Fruit fly (Drosophila melanogaster) whole organism, prepupa: Measurements from ENCODE around the gene Cpr92F.

Source experiments
- Blimp-1 ChIP-seq: fragments of 200-800 bp; sonication (Bioruptor generic); optimal IDR thresholded peaks from 3 replicates; lab custom pipeline; 2017; ENCODE audit warnings: missing biosample characterization, missing genetic modification characterization, mild to moderate bottlenecking, moderate library complexity, missing genetic modification reagents
- CG10669 ChIP-seq: fragments of 200-800 bp; sonication (Bioruptor generic); optimal IDR thresholded peaks from 3 replicates; lab custom pipeline; 2018; ENCODE audit warnings: missing biosample characterization, mild to moderate bottlenecking, missing genetic modification characterization, moderate library complexity
- CG11762 ChIP-seq: fragments of 200-800 bp; sonication (Bioruptor generic); optimal IDR thresholded peaks from 3 replicates; lab custom pipeline; 2016; ENCODE audit warnings: missing biosample characterization, missing genetic modification characterization; ENCODE audit not compliant: insufficient read depth
- CG11902 ChIP-seq: fragments of 200-800 bp; sonication (Bioruptor generic); optimal IDR thresholded peaks from 3 replicates; lab custom pipeline; 2016; ENCODE audit warnings: missing biosample characterization, missing genetic modification characterization
- CG15336 ChIP-seq: fragments of 200-800 bp; sonication (Bioruptor generic); IDR thresholded peaks from 2 replicates; pipeline ENCODE4 v1.3.6; 2022; ENCODE audit warnings: missing biosample characterization, missing genetic modification characterization
- CG1621 ChIP-seq: fragments of 200-800 bp; sonication (Bioruptor generic); optimal IDR thresholded peaks from 3 replicates; lab custom pipeline; 2018; ENCODE audit warnings: missing biosample characterization, mild to moderate bottlenecking, missing genetic modification characterization
- CG3032 ChIP-seq: fragments of 200-800 bp; optimal IDR thresholded peaks from 2 replicates; lab custom pipeline; 2019; ENCODE audit warnings: missing biosample characterization, mild to moderate bottlenecking, missing genetic modification characterization, moderate library complexity
- CG32006 ChIP-seq: fragments of 200-800 bp; sonication (Bioruptor generic); optimal IDR thresholded peaks from 3 replicates; lab custom pipeline; 2017; ENCODE audit warnings: missing biosample characterization, mild to moderate bottlenecking, missing genetic modification characterization
- CG3919 ChIP-seq: fragments of 200-800 bp; sonication (Bioruptor generic); optimal IDR thresholded peaks from 3 replicates; lab custom pipeline; 2016; ENCODE audit warnings: missing biosample characterization, missing genetic modification characterization
- CG4318 ChIP-seq: fragments of 200-800 bp; sonication (Bioruptor generic); optimal IDR thresholded peaks from 3 replicates; lab custom pipeline; 2017; ENCODE audit warnings: missing biosample characterization, mild to moderate bottlenecking, missing genetic modification characterization
- CG6163 ChIP-seq: fragments of 200-800 bp; sonication (Bioruptor generic); IDR thresholded peaks from 3 replicates; pipeline ENCODE4 v1.3.6; 2022; ENCODE audit warnings: missing biosample characterization, missing genetic modification characterization
- CG6808 ChIP-seq: fragments of 200-800 bp; sonication (Bioruptor generic); optimal IDR thresholded peaks from 3 replicates; lab custom pipeline; 2017; ENCODE audit warnings: missing biosample characterization, missing genetic modification characterization, mild to moderate bottlenecking, moderate library complexity, missing genetic modification reagents
- CG6854 ChIP-seq: fragments of 200-800 bp; sonication (Bioruptor generic); optimal IDR thresholded peaks from 2 replicates; lab custom pipeline; 2017; ENCODE audit warnings: missing biosample characterization, mild to moderate bottlenecking, missing genetic modification characterization
- CG7368 ChIP-seq: fragments of 200-800 bp; sonication (Bioruptor generic); optimal IDR thresholded peaks from 3 replicates; lab custom pipeline; 2016; ENCODE audit warnings: missing biosample characterization, missing genetic modification characterization
- CG8119 ChIP-seq: fragments of 200-800 bp; sonication (Bioruptor generic); IDR thresholded peaks from 3 replicates; pipeline ENCODE4 v1.3.6; 2022; ENCODE audit warnings: missing biosample characterization, missing genetic modification characterization
- CG8319 ChIP-seq: fragments of 200-800 bp; sonication (Bioruptor generic); optimal IDR thresholded peaks from 3 replicates; lab custom pipeline; 2016; ENCODE audit warnings: missing biosample characterization, missing genetic modification characterization
- CG8632 ChIP-seq: fragments of 200-800 bp; sonication (Bioruptor generic); optimal IDR thresholded peaks from 3 replicates; lab custom pipeline; 2016; ENCODE audit warnings: missing biosample characterization, missing genetic modification characterization
- Eip75B ChIP-seq: fragments of 200-800 bp; sonication (Bioruptor generic); optimal IDR thresholded peaks from 3 replicates; lab custom pipeline; 2016; ENCODE audit warnings: missing biosample characterization, missing genetic modification characterization
- Eip78C ChIP-seq: fragments of 200-800 bp; sonication (Bioruptor generic); peaks from one replicate; lab custom pipeline; 2016; ENCODE audit warnings: missing biosample characterization, missing genetic modification characterization
- Eip93F ChIP-seq: fragments of 200-800 bp; sonication (Bioruptor generic); optimal IDR thresholded peaks from 2 replicates; lab custom pipeline; 2016; ENCODE audit warnings: missing biosample characterization, mild to moderate bottlenecking, missing genetic modification characterization
- Ets21C ChIP-seq: fragments of 200-800 bp; sonication (Bioruptor generic); optimal IDR thresholded peaks from 3 replicates; lab custom pipeline; 2016; ENCODE audit warnings: missing biosample characterization, missing genetic modification characterization
- Gug ChIP-seq: fragments of 200-800 bp; sonication (Bioruptor generic); IDR thresholded peaks from 2 replicates; pipeline ENCODE4 v1.3.6; 2022; ENCODE audit warnings: missing biosample characterization, missing genetic modification characterization
- Hr38 ChIP-seq: sonication (Bioruptor generic); optimal IDR thresholded peaks from 2 replicates; lab custom pipeline; 2016; ENCODE audit warnings: missing biosample characterization, missing genetic modification characterization
- Hr4 ChIP-seq: fragments of 200-800 bp; sonication (Bioruptor generic); optimal IDR thresholded peaks from 3 replicates; lab custom pipeline; 2016; ENCODE audit warnings: missing biosample characterization, missing genetic modification characterization
- Lpt ChIP-seq: fragments of 200-800 bp; sonication (Bioruptor generic); optimal IDR thresholded peaks from 3 replicates; lab custom pipeline; 2016; ENCODE audit warnings: missing biosample characterization, missing genetic modification characterization
- Met ChIP-seq: fragments of 200-800 bp; sonication (Bioruptor generic); optimal IDR thresholded peaks from 3 replicates; lab custom pipeline; 2016; ENCODE audit warnings: missing biosample characterization, missing genetic modification characterization
- OdsH ChIP-seq: fragments of 200-800 bp; sonication (Bioruptor generic); optimal IDR thresholded peaks from 3 replicates; lab custom pipeline; 2016; ENCODE audit warnings: missing biosample characterization, missing genetic modification characterization
- Sox102F ChIP-seq: fragments of 200-800 bp; sonication (Bioruptor generic); optimal IDR thresholded peaks from 2 replicates; lab custom pipeline; 2016; ENCODE audit warnings: missing biosample characterization, mild to moderate bottlenecking, missing genetic modification characterization
- Sox14 ChIP-seq: fragments of 200-800 bp; sonication (Bioruptor generic); optimal IDR thresholded peaks from 3 replicates; lab custom pipeline; 2016; ENCODE audit warnings: missing biosample characterization, missing genetic modification characterization
- Sox15 ChIP-seq: fragments of 200-800 bp; sonication (Bioruptor generic); optimal IDR thresholded peaks from 3 replicates; lab custom pipeline; 2016; ENCODE audit warnings: missing biosample characterization, missing genetic modification characterization
- acj6 ChIP-seq: fragments of 200-800 bp; sonication (Bioruptor generic); optimal IDR thresholded peaks from 3 replicates; lab custom pipeline; 2016; ENCODE audit warnings: missing biosample characterization, missing genetic modification characterization
- cyc ChIP-seq: fragments of 200-800 bp; sonication (Bioruptor generic); optimal IDR thresholded peaks from 3 replicates; lab custom pipeline; 2016; ENCODE audit warnings: missing biosample characterization, missing genetic modification characterization
- dac ChIP-seq: fragments of 200-800 bp; sonication (Bioruptor generic); optimal IDR thresholded peaks from 2 replicates; lab custom pipeline; 2017; ENCODE audit warnings: missing biosample characterization, mild to moderate bottlenecking, missing genetic modification characterization
- dsx ChIP-seq: fragments of 200-800 bp; optimal IDR thresholded peaks from 3 replicates; lab custom pipeline; 2019; ENCODE audit warnings: missing biosample characterization, mild to moderate bottlenecking, missing genetic modification characterization, moderate library complexity; ENCODE audit not compliant: poor library complexity, severe bottlenecking
- fd59A ChIP-seq: fragments of 200-800 bp; sonication (Bioruptor generic); optimal IDR thresholded peaks from 2 replicates; lab custom pipeline; 2017; ENCODE audit warnings: missing biosample characterization, mild to moderate bottlenecking, missing genetic modification characterization, missing genetic modification reagents
- fd85E ChIP-seq: fragments of 200-800 bp; sonication (Bioruptor generic); optimal IDR thresholded peaks from 3 replicates; lab custom pipeline; 2016; ENCODE audit warnings: missing biosample characterization, missing genetic modification characterization
- fkh ChIP-seq: fragments of 200-800 bp; sonication (Bioruptor generic); optimal IDR thresholded peaks from 3 replicates; lab custom pipeline; 2017; ENCODE audit warnings: missing biosample characterization, mild to moderate bottlenecking, missing genetic modification characterization, moderate library complexity
- lz ChIP-seq: fragments of 200-800 bp; sonication (Bioruptor generic); optimal IDR thresholded peaks from 3 replicates; lab custom pipeline; 2016; ENCODE audit warnings: missing biosample characterization, missing genetic modification characterization
- net ChIP-seq: fragments of 200-800 bp; sonication (Bioruptor generic); optimal IDR thresholded peaks from 3 replicates; lab custom pipeline; 2016; ENCODE audit warnings: missing biosample characterization, missing genetic modification characterization
- pdm3 ChIP-seq: fragments of 200-800 bp; sonication (Bioruptor generic); optimal IDR thresholded peaks from 3 replicates; lab custom pipeline; 2016; ENCODE audit warnings: missing biosample characterization, missing genetic modification characterization
- svp ChIP-seq: fragments of 200-800 bp; sonication (Bioruptor generic); peaks from one replicate; lab custom pipeline; 2016; ENCODE audit warnings: missing biosample characterization, missing genetic modification characterization
- topi ChIP-seq: fragments of 200-800 bp; sonication (Bioruptor generic); optimal IDR thresholded peaks from 3 replicates; lab custom pipeline; 2016; ENCODE audit warnings: missing biosample characterization, missing genetic modification characterization
- vri ChIP-seq: fragments of 200-800 bp; sonication (Bioruptor generic); optimal IDR thresholded peaks from 3 replicates; lab custom pipeline; 2016; ENCODE audit warnings: missing biosample characterization, mild to moderate bottlenecking, missing genetic modification characterization

Cpr92F gene

dm6 chr3R:20659804-20660203, 9.6 kb upstream of the Cpr92F start, which contains the start of gene Nep4:
Gene Nep4 (minus strand): TSS chr3R:20659904.
- TF ChIP-seq acj6 (GFP tag; lab: Kevin White, UChicago) (no peak), CG3032 (tag; lab: Kevin White, UChicago) (no peak), CG11902 (GFP tag; lab: Kevin White, UChicago) (no peak), CG8632 (GFP tag; lab: Kevin White, UChicago) (no peak), topi (GFP tag; lab: Kevin White, UChicago) (no peak), CG8319 (GFP tag; lab: Kevin White, UChicago) (no peak), Lpt (GFP tag; lab: Kevin White, UChicago) (no peak), Ets21C (no peak), Hr4 (GFP tag; lab: Kevin White, UChicago) (no peak), CG7368 (GFP tag; lab: Kevin White, UChicago) (no peak), Eip75B (GFP tag; lab: Kevin White, UChicago) (no peak)
- TF ChIP-seq, all 60 proteins: peak for 0

dm6 chr3R:20675772-20676171, 6.4 kb downstream of the Cpr92F start:
- TF ChIP-seq CG8632 (GFP tag; lab: Kevin White, UChicago) (no peak), net (GFP tag; lab: Kevin White, UChicago) (no peak), CG11762 (GFP tag; lab: Kevin White, UChicago) (no peak), dac (GFP tag; lab: Kevin White, UChicago) (no peak), CG3919 (GFP tag; lab: Kevin White, UChicago) (no peak), Sox15 (GFP tag; lab: Kevin White, UChicago) (no peak), CG10669 (no peak), fkh (GFP tag; lab: Kevin White, UChicago) (no peak), Hr38 (GFP tag; lab: Kevin White, UChicago) (no peak), CG6163 (no peak), fd85E (no peak), Met (no peak)

DNA sequence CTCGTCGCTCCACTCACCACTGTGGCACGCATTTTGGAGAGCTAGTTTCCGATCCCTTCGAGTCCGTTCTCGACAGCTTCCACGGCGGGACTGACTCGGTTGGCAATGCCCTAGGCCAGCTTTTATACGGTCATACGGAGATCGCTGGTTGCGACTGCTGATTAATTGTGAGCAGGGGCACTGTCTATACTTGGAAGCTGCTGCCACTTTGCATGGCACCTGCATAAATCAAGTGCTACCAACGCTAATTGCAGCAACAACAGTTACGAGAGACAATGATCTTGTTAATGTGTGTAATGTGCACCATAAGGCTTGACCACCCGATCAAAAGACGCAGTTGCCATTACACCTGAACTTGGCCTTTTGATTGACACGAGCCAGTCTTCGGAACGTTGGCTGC, 7.9 kb downstream of the Cpr92F start, which contains the start of gene CG4000:
CG4000 (minus strand) TSS at position 101 of the 400 bp plus-strand sequence.
- TF ChIP-seq CG8119 (GFP tag; lab: Robert Waterston, UW) (no peak), pdm3 (GFP tag; lab: Kevin White, UChicago) (no peak), CG6808 (GFP tag; lab: Kevin White, UChicago) (no peak)

dm6 chr3R:20714360-20714759, 45.0 kb downstream of the Cpr92F start, which contains the start of gene Oamb:
Gene Oamb (minus strand): TSS chr3R:20714577.
- no peak for TF ChIP-seq Lpt (GFP tag; lab: Kevin White, UChicago)
- TF ChIP-seq fd59A = no peak
- no peak for TF ChIP-seq fd85E
- TF ChIP-seq Ets21C = no peak
- TF ChIP-seq Eip93F = no peak
- TF ChIP-seq CG15336 (GFP tag; lab: Robert Waterston, UW) = no peak
- TF ChIP-seq CG11762 (GFP tag; lab: Kevin White, UChicago) = no peak
- TF ChIP-seq lz (GFP tag; lab: Kevin White, UChicago) = no peak
- no peak for TF ChIP-seq vri (GFP tag; lab: Kevin White, UChicago)
- TF ChIP-seq Blimp-1 (GFP tag; lab: Kevin White, UChicago) = no peak
- no peak for TF ChIP-seq Eip75B (GFP tag; lab: Kevin White, UChicago)
- no peak for TF ChIP-seq dsx (GFP tag; lab: Kevin White, UChicago)

- no peak for TF ChIP-seq Sox14 (GFP tag; lab: Kevin White, UChicago)
- peak; percentile 26 for TF ChIP-seq svp (GFP tag; lab: Kevin White, UChicago)
- no peak for TF ChIP-seq Eip78C
- TF ChIP-seq Sox102F = no peak
- peak; percentile 8 for TF ChIP-seq Hr4 (GFP tag; lab: Kevin White, UChicago)
- TF ChIP-seq CG8119 (GFP tag; lab: Robert Waterston, UW) = peak; percentile 18; the same call in 1 of the 3 replicates
- TF ChIP-seq CG8319 (GFP tag; lab: Kevin White, UChicago) = no peak
- TF ChIP-seq CG6854 = no peak
- TF ChIP-seq CG32006 (GFP tag; lab: Kevin White, UChicago) = peak; percentile 46
- peak; percentile 44; the same call in 1 of the 2 replicates for TF ChIP-seq CG15336 (GFP tag; lab: Robert Waterston, UW)
- no peak for TF ChIP-seq cyc
- TF ChIP-seq OdsH (GFP tag; lab: Kevin White, UChicago) = peak; percentile 12
- TF ChIP-seq Gug (GFP tag; lab: Robert Waterston, UW) = 0 out of 2 replicates have a peak, but pooled peaks have one; percentile 12
- no peak for TF ChIP-seq vri (GFP tag; lab: Kevin White, UChicago)
- TF ChIP-seq fkh (GFP tag; lab: Kevin White, UChicago) = no peak
- TF ChIP-seq CG1621 = no peak
- TF ChIP-seq net (GFP tag; lab: Kevin White, UChicago) = no peak
- TF ChIP-seq CG7368 (GFP tag; lab: Kevin White, UChicago) = no peak
- TF ChIP-seq Hr38 (GFP tag; lab: Kevin White, UChicago) = no peak
- TF ChIP-seq CG4318 (GFP tag; lab: Kevin White, UChicago) = peak; percentile 9
- no peak for TF ChIP-seq fd59A
Measured at dm6 chr3R:20719286-20719685, 49.9 kb downstream of the Cpr92F start.
